Fruit fly (Drosophila melanogaster): ENCODE results near the gene Ddr.

The Ddr gene

dm6 chr2L:6351809-6352182, 98.9 kb downstream of the Ddr start (continued):
- TF ChIP-seq CG11902 (GFP tag; optimal IDR thresholded peaks at IDR 0.05) (no peak), CG11294 (GFP tag; IDR thresholded peaks at IDR 0.05) (no peak), acj6 (GFP tag; optimal IDR thresholded peaks at IDR 0.05) (no peak), CG3919 (GFP tag; optimal IDR thresholded peaks at IDR 0.05) (no peak), Smox (GFP tag; optimal IDR thresholded peaks at IDR 0.05) (no peak), CG6854 (GFP tag; optimal IDR thresholded peaks at IDR 0.05) (no peak), OdsH (GFP tag; optimal IDR thresholded peaks at IDR 0.05) (peak; percentile 14), Eip78C (GFP tag) (peak; percentile 33), fd59A (GFP tag; optimal IDR thresholded peaks at IDR 0.05) (no peak), Sox14 (GFP tag; optimal IDR thresholded peaks at IDR 0.05) (no peak), esn (GFP tag; optimal IDR thresholded peaks at IDR 0.05) (no peak), svp (GFP tag) (peak; percentile 62), CG16779 (tag; optimal IDR thresholded peaks at IDR 0.05) (no peak), CG10669 (GFP tag; optimal IDR thresholded peaks at IDR 0.05) (no peak), achi (GFP tag; optimal IDR thresholded peaks at IDR 0.05) (no peak), CG31627 (GFP tag; optimal IDR thresholded peaks at IDR 0.05) (no peak), CG15336 (GFP tag; IDR thresholded peaks at IDR 0.05) (no peak), CG6276 (GFP tag; optimal IDR thresholded peaks at IDR 0.05) (no peak), Lpt (GFP tag; optimal IDR thresholded peaks at IDR 0.05) (no peak), CG6808 (GFP tag; optimal IDR thresholded peaks at IDR 0.05) (no peak), pdm3 (GFP tag; optimal IDR thresholded peaks at IDR 0.05) (no peak)

dm6 chr2L:6354231-6354630, 101.3 kb downstream of the Ddr start, which contains the start of gene ppk7:
Gene ppk7, minus strand, starts transcription at chr2L:6354331.
- TF ChIP-seq pdm3 (GFP tag; optimal IDR thresholded peaks at IDR 0.05) (no peak), Ets21C (GFP tag; optimal IDR thresholded peaks at IDR 0.05) (no peak), CG11294 (GFP tag; IDR thresholded peaks at IDR 0.05) (no peak), lz (GFP tag; optimal IDR thresholded peaks at IDR 0.05) (no peak), dsx (GFP tag; optimal IDR thresholded peaks at IDR 0.05; ENCODE audit: poor library complexity, severe bottlenecking) (no peak), CG15336 (GFP tag; IDR thresholded peaks at IDR 0.05) (no peak), Sox15 (GFP tag; optimal IDR thresholded peaks at IDR 0.05) (no peak), achi (GFP tag; optimal IDR thresholded peaks at IDR 0.05) (no peak)

- TF ChIP-seq svp (GFP tag) (no peak), Ets21C (GFP tag; optimal IDR thresholded peaks at IDR 0.05) (no peak), topi (GFP tag; optimal IDR thresholded peaks at IDR 0.05) (no peak), CG6854 (GFP tag; optimal IDR thresholded peaks at IDR 0.05) (no peak), spab (GFP tag; optimal IDR thresholded peaks at IDR 0.05) (no peak), CG11294 (GFP tag; IDR thresholded peaks at IDR 0.05) (no peak), esn (GFP tag; optimal IDR thresholded peaks at IDR 0.05) (no peak), CG6792 (GFP tag; optimal IDR thresholded peaks at IDR 0.05) (no peak)
These were observed 101.7 kb downstream of the Ddr start, which contains the start of gene ppk14 for dm6 chr2L:6354656-6355055. Gene ppk14, plus strand, starts transcription at chr2L:6354956.

- TF ChIP-seq CG9139 (GFP tag; optimal IDR thresholded peaks at IDR 0.05) (no peak), CG8632 (GFP tag; optimal IDR thresholded peaks at IDR 0.05) (no peak)
These were observed 103.2 kb downstream of the Ddr start for dm6 chr2L:6356134-6356533.

dm6 chr2L:6356686-6357362, 103.9 kb downstream of the Ddr start:
- peak; percentile 60 for TF ChIP-seq CG3919 (GFP tag; optimal IDR thresholded peaks at IDR 0.05)
- peak; percentile 5 for TF ChIP-seq topi (GFP tag; optimal IDR thresholded peaks at IDR 0.05)
- no peak for TF ChIP-seq fd59A (GFP tag; optimal IDR thresholded peaks at IDR 0.05)
- TF ChIP-seq CG11902 (GFP tag; optimal IDR thresholded peaks at IDR 0.05), result no peak
- no peak for TF ChIP-seq acj6 (GFP tag; optimal IDR thresholded peaks at IDR 0.05)
- TF ChIP-seq lz (GFP tag; optimal IDR thresholded peaks at IDR 0.05), result no peak
- no peak for TF ChIP-seq CG4318 (GFP tag; optimal IDR thresholded peaks at IDR 0.05)
- no peak for TF ChIP-seq CG8319 (GFP tag; optimal IDR thresholded peaks at IDR 0.05)
- TF ChIP-seq salr (GFP tag; optimal IDR thresholded peaks at IDR 0.05), result peak in 1 of 2 experiments; percentile 1
- no peak for TF ChIP-seq Sox14 (GFP tag; optimal IDR thresholded peaks at IDR 0.05)
- no peak for TF ChIP-seq vri (GFP tag; optimal IDR thresholded peaks at IDR 0.05)
- no peak for TF ChIP-seq Ets21C (GFP tag; optimal IDR thresholded peaks at IDR 0.05)
- no peak for TF ChIP-seq dsx (GFP tag; optimal IDR thresholded peaks at IDR 0.05; ENCODE audit: poor library complexity, severe bottlenecking)
- peak in 1 of 2 experiments; percentile 3 for TF ChIP-seq ss (GFP tag; optimal IDR thresholded peaks at IDR 0.05)
- TF ChIP-seq CG8632 (GFP tag; optimal IDR thresholded peaks at IDR 0.05), result no peak
- no peak for TF ChIP-seq dac (GFP tag; optimal IDR thresholded peaks at IDR 0.05)
- no peak for TF ChIP-seq net (GFP tag; optimal IDR thresholded peaks at IDR 0.05)
- TF ChIP-seq CG32006 (GFP tag; optimal IDR thresholded peaks at IDR 0.05), result no peak
- TF ChIP-seq achi (GFP tag; optimal IDR thresholded peaks at IDR 0.05), result no peak
- peak; percentile 30 for TF ChIP-seq svp (GFP tag)
- peak; percentile 74 for TF ChIP-seq Eip78C (GFP tag)
- TF ChIP-seq Hr4 (GFP tag; optimal IDR thresholded peaks at IDR 0.05), result peak; percentile 29
- no peak for TF ChIP-seq cyc (GFP tag; optimal IDR thresholded peaks at IDR 0.05)
- 0 out of 2 replicates have a peak, but pooled peaks have one; percentile 10 for TF ChIP-seq CG15336 (GFP tag; IDR thresholded peaks at IDR 0.05)

Data from whole organism, prepupa.